Worm (Caenorhabditis elegans): ENCODE measurements around the gene Y43F8A.2.

- TF ChIP-seq ama-1 (optimal IDR thresholded peaks at IDR 0.05): no peak
- no peak for TF ChIP-seq flt-1 (GFP tag; IDR thresholded peaks at IDR 0.05)
- TF ChIP-seq F13C5.2 (tag; optimal IDR thresholded peaks at IDR 0.05): no peak
- TF ChIP-seq ceh-13 (GFP tag; optimal IDR thresholded peaks at IDR 0.05): no peak
Measured at ce11 chrV:19410663-19411062, 39.3 kb downstream of the Y43F8A.2 start, which contains the start of gene C25F9.5.
